Worm (Caenorhabditis elegans) whole organism, young adult: ENCODE measurements around the gene her-1.

Experiments
- F57A8.1 ChIP-seq: fragments of 200-800 bp; sonication (Bioruptor generic); optimal IDR thresholded peaks from 2 replicates; lab custom pipeline; 2018; ENCODE audit warnings: mild to moderate bottlenecking, missing genetic modification characterization, moderate library complexity, missing compliant biosample characterization
- T26A5.8 ChIP-seq: sonication (generic microtip); optimal IDR thresholded peaks from 2 replicates; lab custom pipeline; 2016; ENCODE audit warnings: missing genetic modification characterization, missing compliant biosample characterization
- Y53G8AR.9 ChIP-seq: fragments of 200-800 bp; sonication (Bioruptor generic); conservative IDR thresholded peaks from 2 replicates; pipeline ENCODE4 v1.3.6; 2022; ENCODE audit warnings: missing genetic modification reagents, missing genetic modification characterization, missing compliant biosample characterization
- ama-1 ChIP-seq, 3 experiments: fragments of 150-350 bp in 1 of 3; sonication (generic microtip) in 2 of 3; optimal IDR thresholded peaks; 2 replicates each; lab custom pipeline; 2014 to 2018; ENCODE audit warnings: missing biosample characterization in 2 of 3, missing genetic modification characterization in 2 of 3, missing genetic modification reagents in 2 of 3
- ceh-100 ChIP-seq: fragments of 200-800 bp; sonication (Bioruptor generic); IDR thresholded peaks from 2 replicates; pipeline ENCODE4 v1.3.6; 2022; ENCODE audit warnings: missing genetic modification reagents, missing genetic modification characterization, missing compliant biosample characterization
- hlh-12 ChIP-seq: sonication (generic microtip); optimal IDR thresholded peaks from 2 replicates; lab custom pipeline; 2016; ENCODE audit warnings: missing genetic modification characterization, missing compliant biosample characterization
- snpc-4 ChIP-seq, 5 experiments: fragments of 150-350 bp in 1 of 5; sonication (generic microtip) in 4 of 5; optimal IDR thresholded peaks; 2 replicates each; lab custom pipeline; 2014 to 2018; ENCODE audit warnings: missing genetic modification characterization in 5 of 5, missing biosample characterization in 3 of 5, antibody characterized with exemption in 2 of 5, mild to moderate bottlenecking in 2 of 5, missing compliant biosample characterization in 2 of 5, missing genotype in 2 of 5, moderate library complexity in 2 of 5, missing genetic modification reagents in 1 of 5
- sptf-2 ChIP-seq: fragments of 200-800 bp; sonication (Bioruptor generic); optimal IDR thresholded peaks from 2 replicates; lab custom pipeline; 2018; ENCODE audit warnings: mild to moderate bottlenecking, missing genetic modification characterization, missing compliant biosample characterization
- zfh-2 ChIP-seq: fragments of 200-800 bp; sonication (Bioruptor generic); conservative IDR thresholded peaks from 2 replicates; pipeline ENCODE4 v1.3.6; 2022; ENCODE audit warnings: missing genetic modification reagents, missing genetic modification characterization, missing compliant biosample characterization
- ztf-22 ChIP-seq: fragments of 200-800 bp; sonication (Bioruptor generic); optimal IDR thresholded peaks from 2 replicates; lab custom pipeline; 2018; ENCODE audit warnings: mild to moderate bottlenecking, missing genetic modification characterization, moderate library complexity, missing compliant biosample characterization

DNA sequence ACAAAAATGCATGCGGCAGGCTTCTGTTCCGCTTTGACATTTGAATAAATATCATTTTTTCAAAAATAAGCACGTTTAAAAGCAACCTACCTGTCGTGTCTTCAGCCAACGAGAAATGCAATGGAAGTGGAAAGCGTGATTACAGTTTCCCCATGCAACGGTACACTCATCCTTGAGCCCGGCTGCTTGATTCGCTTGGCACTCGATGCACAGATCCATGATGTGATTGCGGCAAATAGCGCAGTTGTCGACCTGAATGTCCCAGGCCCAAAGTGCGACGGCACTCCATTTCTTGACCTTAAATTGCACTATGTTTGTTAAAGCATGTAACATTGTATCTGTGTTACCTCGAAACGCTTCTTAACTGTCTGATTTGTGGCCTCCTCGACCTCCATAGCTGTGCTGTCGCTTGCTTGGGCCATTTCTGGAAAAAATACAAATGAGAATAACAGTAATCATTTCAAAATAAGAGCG, 6.7 kb upstream of the her-1 start, which contains the start of gene rbx-1:
- TF ChIP-seq zfh-2: no peak
- TF ChIP-seq ztf-22 (GFP tag; lab: Kevin White, UChicago): no peak
- TF ChIP-seq sptf-2 (GFP tag; lab: Kevin White, UChicago): no peak
- no peak for TF ChIP-seq ama-1 (optimal IDR thresholded peaks at IDR 0.05; lab: Kevin White, UChicago)
- TF ChIP-seq ama-1 (GFP tag; optimal IDR thresholded peaks at IDR 0.05; lab: Kevin White, UChicago): no peak
- TF ChIP-seq T26A5.8 (tag; lab: Kevin White, UChicago): no peak
- no peak for TF ChIP-seq hlh-12
- TF ChIP-seq F57A8.1: no peak
- TF ChIP-seq Y53G8AR.9 (GFP tag; lab: Robert Waterston, UW): no peak
- no peak for TF ChIP-seq snpc-4 (GFP tag; optimal IDR thresholded peaks at IDR 0.05; lab: Kevin White, UChicago)
- TF ChIP-seq snpc-4 (tag; optimal IDR thresholded peaks at IDR 0.05; lab: Kevin White, UChicago): no peak
- TF ChIP-seq ceh-100: no peak
